Fruit fly (Drosophila melanogaster): ENCODE measurements around the gene CG13065.

CG13065 gene

dm6 chr3L:16231857-16232256, 45.4 kb upstream of the CG13065 start, which contains the start of the genes PDCD-5 and MED10 (continued):
- TF ChIP-seq Dek (tag; optimal IDR thresholded peaks at IDR 0.05) (no peak), CG12769 (tag; optimal IDR thresholded peaks at IDR 0.05) (no peak), pum (GFP tag; optimal IDR thresholded peaks at IDR 0.05) (no peak), CG11696 (GFP tag; IDR thresholded peaks at IDR 0.05) (no peak), HLHmδ (GFP tag; optimal IDR thresholded peaks at IDR 0.05) (no peak), HmgZ (tag; optimal IDR thresholded peaks at IDR 0.05) (peak; percentile 77), crol (GFP tag; IDR thresholded peaks at IDR 0.05) (no peak), CrebB (tag; optimal IDR thresholded peaks at IDR 0.05) (no peak), CG13624 (GFP tag; optimal IDR thresholded peaks at IDR 0.05) (peak; percentile 10), D19B (GFP tag; optimal IDR thresholded peaks at IDR 0.05) (no peak), rib (GFP tag; IDR thresholded peaks at IDR 0.05) (no peak), CG10274 (GFP tag; optimal IDR thresholded peaks at IDR 0.05) (no peak), CG4730 (GFP tag; IDR thresholded peaks at IDR 0.05) (no peak), Camta (GFP tag; optimal IDR thresholded peaks at IDR 0.05) (no peak), pita (GFP tag; optimal IDR thresholded peaks at IDR 0.05) (no peak), Sin3A (optimal IDR thresholded peaks at IDR 0.05) (peak; percentile 72), Bgb (GFP tag; IDR thresholded peaks at IDR 0.05; ENCODE audit: partially characterized antibody) (peak; percentile 28; the same call in 1 of the 2 replicates), Spps (tag; optimal IDR thresholded peaks at IDR 0.05) (no peak), CG17359 (tag; optimal IDR thresholded peaks at IDR 0.05) (peak; percentile 45), wdn (GFP tag; IDR thresholded peaks at IDR 0.05) (no peak), CG7357 (GFP tag; IDR thresholded peaks at IDR 0.05) (no peak), CG7963 (GFP tag; IDR thresholded peaks at IDR 0.05; ENCODE audit: partially characterized antibody) (no peak), nau (GFP tag; optimal IDR thresholded peaks at IDR 0.05) (no peak), Taf1 (GFP tag; IDR thresholded peaks at IDR 0.05) (no peak), bsh (GFP tag; optimal IDR thresholded peaks at IDR 0.05) (no peak), CG12299 (tag; optimal IDR thresholded peaks at IDR 0.05) (no peak), chinmo (GFP tag; IDR thresholded peaks at IDR 0.05; ENCODE audit: partially characterized antibody) (no peak), Hey (tag; optimal IDR thresholded peaks at IDR 0.05) (no peak), CG8281 (tag; optimal IDR thresholded peaks at IDR 0.05) (no peak), Max (GFP tag; optimal IDR thresholded peaks at IDR 0.05) (no peak), shn (GFP tag; optimal IDR thresholded peaks at IDR 0.05) (no peak), salm (tag; optimal IDR thresholded peaks at IDR 0.05) (no peak), repo (GFP tag; optimal IDR thresholded peaks at IDR 0.05) (no peak), Eip74EF (GFP tag; optimal IDR thresholded peaks at IDR 0.05) (no peak), hkb (optimal IDR thresholded peaks at IDR 0.05) (no peak), hkb (GFP tag; IDR thresholded peaks at IDR 0.05) (no peak), cwo (GFP tag; optimal IDR thresholded peaks at IDR 0.05) (no peak), fu2 (GFP tag; optimal IDR thresholded peaks at IDR 0.05) (no peak), Fer3 (tag; optimal IDR thresholded peaks at IDR 0.05) (no peak), CG12236 (GFP tag; optimal IDR thresholded peaks at IDR 0.05) (no peak), trem (tag; optimal IDR thresholded peaks at IDR 0.05) (peak; percentile 42), gsb-n (tag; optimal IDR thresholded peaks at IDR 0.05) (no peak), Fer2 (tag; optimal IDR thresholded peaks at IDR 0.05) (no peak), CG13424 (tag; optimal IDR thresholded peaks at IDR 0.05) (peak; percentile 12), CG4424 (GFP tag; optimal IDR thresholded peaks at IDR 0.05) (no peak), CG31224 (GFP tag; IDR thresholded peaks at IDR 0.05) (no peak), Oli (tag; optimal IDR thresholded peaks at IDR 0.05) (no peak), CG5180 (GFP tag; optimal IDR thresholded peaks at IDR 0.05) (no peak), Sry-β (GFP tag; optimal IDR thresholded peaks at IDR 0.05) (no peak), Hr51 (GFP tag; optimal IDR thresholded peaks at IDR 0.05) (no peak), Gug (GFP tag; IDR thresholded peaks at IDR 0.05) (no peak)
